Worm (Caenorhabditis elegans) whole organism, L3 larva: ENCODE results near the gene srw-62.
A peak's percentile ranks its signal among the peaks of the same experiment; 100 is the strongest.

Experiments
- ama-1 ChIP-seq: fragments of 150-350 bp; optimal IDR thresholded peaks from 2 replicates; lab custom pipeline; 2018
- egl-27 ChIP-seq: sonication (generic microtip); optimal IDR thresholded peaks from 4 replicates; lab custom pipeline; 2017; ENCODE audit warnings: missing biosample characterization, missing genetic modification reagents, missing genetic modification characterization
- elt-1 ChIP-seq: fragments of 150-350 bp; optimal IDR thresholded peaks from 2 replicates; lab custom pipeline; 2014; ENCODE audit warnings: missing biosample characterization, missing genetic modification characterization
- fkh-10 ChIP-seq: sonication (generic microtip); optimal IDR thresholded peaks from 2 replicates; lab custom pipeline; 2017; ENCODE audit warnings: missing biosample characterization, missing genetic modification reagents, missing genetic modification characterization
- jun-1 ChIP-seq: fragments of 150-350 bp; optimal IDR thresholded peaks from 2 replicates; lab custom pipeline; 2014; ENCODE audit warnings: missing biosample characterization, missing genetic modification reagents, missing genetic modification characterization
- nhr-25 ChIP-seq: sonication (generic microtip); optimal IDR thresholded peaks from 2 replicates; lab custom pipeline; 2017; ENCODE audit warnings: missing biosample characterization, missing genetic modification characterization
- nhr-77 ChIP-seq: fragments of 150-350 bp; optimal IDR thresholded peaks from 2 replicates; lab custom pipeline; 2014; ENCODE audit warnings: missing biosample characterization, missing genetic modification characterization
- tbx-2 ChIP-seq: sonication (generic microtip); optimal IDR thresholded peaks from 2 replicates; lab custom pipeline; 2016; ENCODE audit warnings: mild to moderate bottlenecking, missing genetic modification characterization, missing compliant biosample characterization

DNA sequence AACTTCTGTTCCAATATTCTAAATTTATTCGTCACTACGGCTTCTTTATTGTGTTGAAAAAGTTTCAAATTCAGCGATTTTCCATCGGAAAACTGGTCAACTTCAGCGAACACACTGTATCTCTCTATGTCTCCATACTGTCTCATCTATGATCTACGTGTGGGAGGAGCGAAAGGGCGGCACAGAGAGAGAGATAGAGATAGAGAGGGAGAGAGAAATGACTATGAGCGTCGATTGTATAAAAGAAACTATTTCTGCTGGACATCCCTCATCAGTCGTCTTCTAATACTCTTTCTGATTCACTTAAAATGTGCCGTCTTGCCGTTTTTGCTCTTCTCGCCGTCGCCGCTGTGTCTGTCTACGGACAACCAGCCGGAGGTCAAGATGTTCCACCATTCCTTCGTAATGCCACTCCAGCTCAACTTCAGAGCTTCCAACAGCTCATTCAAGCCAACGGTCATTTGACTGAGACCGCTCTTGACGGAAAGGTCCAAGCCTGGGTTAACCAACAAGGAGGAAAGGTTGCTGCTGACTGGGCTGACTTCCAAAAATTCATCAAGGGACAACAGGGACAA is 34.8 kb upstream of the srw-62 start, which contains the start of gene srlf-1:
- TF ChIP-seq tbx-2 (tag; lab: Kevin White, UChicago) (no peak), nhr-25 (peak; percentile 74), nhr-77 (no peak), ama-1 (lab: Kevin White, UChicago) (peak; percentile 79), jun-1 (no peak), fkh-10 (GFP tag; lab: Kevin White, UChicago) (no peak), elt-1 (tag; lab: Kevin White, UChicago) (no peak), egl-27 (tag; lab: Kevin White, UChicago) (no peak)
